Fruit fly (Drosophila melanogaster) whole organism, adult: ENCODE measurements around the gene CG3679.

Source experiments
- CG12768 ChIP-seq: fragments of 200-800 bp; sonication (Bioruptor generic); optimal IDR thresholded peaks from 2 replicates; lab custom pipeline; 2017; ENCODE audit warnings: missing biosample characterization, missing genetic modification characterization, mild to moderate bottlenecking, moderate library complexity, missing genetic modification reagents
- CG14711 ChIP-seq: fragments of 200-800 bp; sonication (Bioruptor generic); optimal IDR thresholded peaks from 2 replicates; lab custom pipeline; 2018; ENCODE audit warnings: missing biosample characterization, mild to moderate bottlenecking, missing genetic modification characterization, moderate library complexity
- CG7101 ChIP-seq: fragments of 200-800 bp; sonication (Bioruptor generic); optimal IDR thresholded peaks from 2 replicates; lab custom pipeline; 2018; ENCODE audit warnings: missing biosample characterization, mild to moderate bottlenecking, missing genetic modification characterization, moderate library complexity
- Clk ChIP-seq: fragments of 200-800 bp; sonication (Bioruptor generic); optimal IDR thresholded peaks from 2 replicates; lab custom pipeline; 2017; ENCODE audit warnings: missing biosample characterization, missing genetic modification characterization
- cic ChIP-seq: fragments of 200-800 bp; sonication (Bioruptor generic); optimal IDR thresholded peaks from 2 replicates; lab custom pipeline; 2017; ENCODE audit warnings: missing biosample characterization, mild to moderate bottlenecking, missing genetic modification characterization, moderate library complexity
- pad ChIP-seq: fragments of 200-800 bp; sonication (Bioruptor generic); optimal IDR thresholded peaks from 3 replicates; lab custom pipeline; 2017; ENCODE audit warnings: missing biosample characterization, missing genetic modification characterization, mild to moderate bottlenecking, moderate library complexity, missing genetic modification reagents

Gene CG3679

DNA sequence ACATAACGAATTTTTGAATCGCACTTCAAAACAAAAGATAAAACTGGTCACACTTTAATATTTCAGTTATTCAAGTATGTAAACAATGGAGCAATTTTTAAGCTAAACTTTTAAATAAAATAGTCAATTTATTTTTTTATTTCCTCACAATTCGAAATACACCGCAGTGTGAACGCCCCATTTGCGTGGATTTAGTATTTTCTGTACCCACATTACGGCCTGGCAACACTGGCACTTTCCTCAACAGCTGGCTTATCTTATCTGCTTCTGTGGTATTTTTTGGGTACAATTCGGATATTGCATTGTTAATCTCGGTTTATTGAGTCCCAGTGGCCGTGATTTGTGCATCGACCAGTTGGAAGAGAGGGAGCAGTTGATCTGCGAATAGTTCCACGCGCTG is 46.4 kb downstream of the CG3679 start, which contains the start of gene sl:
sl (plus strand) TSS at position 254 of the 400 bp plus-strand sequence.
- TF ChIP-seq cic (GFP tag; lab: Kevin White, UChicago) (no peak), CG7101 (tag; lab: Kevin White, UChicago) (no peak), CG12768 (no peak), pad (GFP tag; lab: Kevin White, UChicago) (no peak), Clk (no peak), CG14711 (tag; lab: Kevin White, UChicago) (peak; percentile 67)
